Fruit fly (Drosophila melanogaster) whole organism, embryonic: ENCODE measurements around the gene CG6290.

Experiments used
- Bdp1 ChIP-seq: fragments of 200-800 bp; sonication (Bioruptor generic); optimal IDR thresholded peaks from 3 replicates; lab custom pipeline; 2016; ENCODE audit warnings: missing biosample characterization, missing genetic modification characterization
- Blimp-1 ChIP-seq: fragments of 200-800 bp; sonication (Bioruptor generic); optimal IDR thresholded peaks from 3 replicates; lab custom pipeline; 2018; ENCODE audit warnings: missing biosample characterization, missing genetic modification characterization, mild to moderate bottlenecking, moderate library complexity, missing genetic modification reagents
- CG11504 ChIP-seq: fragments of 200-800 bp; sonication (Bioruptor generic); optimal IDR thresholded peaks from 3 replicates; lab custom pipeline; 2019; ENCODE audit warnings: missing biosample characterization, mild to moderate bottlenecking, missing genetic modification characterization, moderate library complexity
- CG11560 ChIP-seq: fragments of 200-800 bp; sonication (Bioruptor generic); IDR thresholded peaks from 3 replicates; pipeline ENCODE4 v1.3.6; 2022; ENCODE audit warnings: missing biosample characterization, missing genetic modification characterization
- CG12769 ChIP-seq: fragments of 200-800 bp; sonication (Bioruptor generic); optimal IDR thresholded peaks from 2 replicates; lab custom pipeline; 2019; ENCODE audit warnings: missing biosample characterization, mild to moderate bottlenecking, missing genetic modification characterization, moderate library complexity
- CG13296 ChIP-seq: fragments of 200-800 bp; sonication (Bioruptor generic); optimal IDR thresholded peaks from 3 replicates; lab custom pipeline; 2018; ENCODE audit warnings: missing biosample characterization, mild to moderate bottlenecking, missing genetic modification characterization
- CG14050 ChIP-seq: fragments of 200-800 bp; sonication (Bioruptor generic); IDR thresholded peaks from 3 replicates; pipeline ENCODE4 v1.3.6; 2022; ENCODE audit warnings: missing biosample characterization, missing genetic modification characterization
- CG14441 ChIP-seq: fragments of 200-800 bp; sonication (Bioruptor generic); IDR thresholded peaks from 2 replicates; pipeline ENCODE4 v1.3.6; 2022; ENCODE audit warnings: missing biosample characterization, missing genetic modification characterization
- CG15514 ChIP-seq: fragments of 200-800 bp; sonication (Bioruptor generic); optimal IDR thresholded peaks from 3 replicates; lab custom pipeline; 2017; ENCODE audit warnings: missing biosample characterization, missing genetic modification characterization, mild to moderate bottlenecking, moderate library complexity, missing genetic modification reagents
- CG16815 ChIP-seq: fragments of 200-800 bp; sonication (Bioruptor generic); optimal IDR thresholded peaks from 3 replicates; lab custom pipeline; 2017; ENCODE audit warnings: missing biosample characterization, mild to moderate bottlenecking, missing genetic modification characterization
- CG18599 ChIP-seq: fragments of 200-800 bp; sonication (Bioruptor generic); optimal IDR thresholded peaks from 3 replicates; lab custom pipeline; 2017; ENCODE audit warnings: missing biosample characterization, missing genetic modification characterization, mild to moderate bottlenecking, moderate library complexity, missing genetic modification reagents
- CG31441 ChIP-seq: fragments of 200-800 bp; sonication (Bioruptor generic); IDR thresholded peaks from 2 replicates; pipeline ENCODE4 v1.3.6; 2022; ENCODE audit warnings: missing biosample characterization, missing genetic modification characterization
- CG34224 ChIP-seq: fragments of 200-800 bp; sonication (Bioruptor generic); IDR thresholded peaks from 3 replicates; pipeline ENCODE4 v1.3.6; 2022; ENCODE audit warnings: missing biosample characterization, missing genetic modification characterization; ENCODE audit not compliant: partially characterized antibody
- CG4424 ChIP-seq: fragments of 200-800 bp; sonication (Bioruptor generic); optimal IDR thresholded peaks from 3 replicates; lab custom pipeline; 2016; ENCODE audit warnings: missing biosample characterization, missing genetic modification characterization
- CG7928 ChIP-seq: fragments of 200-800 bp; sonication (Bioruptor generic); optimal IDR thresholded peaks from 2 replicates; lab custom pipeline; 2017; ENCODE audit warnings: missing biosample characterization, mild to moderate bottlenecking, missing genetic modification characterization
- D19B ChIP-seq: fragments of 200-800 bp; sonication (Bioruptor generic); optimal IDR thresholded peaks from 2 replicates; lab custom pipeline; 2017; ENCODE audit warnings: missing biosample characterization, mild to moderate bottlenecking, missing genetic modification characterization
- Deaf1 ChIP-seq: fragments of 200-800 bp; optimal IDR thresholded peaks from 3 replicates; lab custom pipeline; 2019; ENCODE audit warnings: missing biosample characterization, mild to moderate bottlenecking, missing genetic modification characterization, moderate library complexity
- Dref ChIP-seq: fragments of 200-800 bp; sonication (Bioruptor generic); IDR thresholded peaks from 2 replicates; pipeline ENCODE4 v1.3.6; 2022; ENCODE audit warnings: missing biosample characterization, missing genetic modification characterization
- E2f2 ChIP-seq: fragments of 200-800 bp; sonication (Bioruptor generic); IDR thresholded peaks from 2 replicates; pipeline ENCODE4 v1.3.6; 2022; ENCODE audit warnings: missing biosample characterization, missing genetic modification characterization
- Fer1 ChIP-seq: fragments of 200-800 bp; sonication (Bioruptor generic); optimal IDR thresholded peaks from 2 replicates; lab custom pipeline; 2017; ENCODE audit warnings: missing biosample characterization, mild to moderate bottlenecking, missing genetic modification characterization
- HLH54F ChIP-seq: fragments of 200-800 bp; sonication (Bioruptor generic); optimal IDR thresholded peaks from 3 replicates; lab custom pipeline; 2016; ENCODE audit warnings: missing biosample characterization, missing genetic modification characterization
- Hr51 ChIP-seq, 2 experiments: fragments of 200-800 bp; sonication (Bioruptor generic); optimal IDR thresholded peaks; 2 replicates in 1 of 2; 3 replicates in 1 of 2; lab custom pipeline; 2016 to 2018; ENCODE audit warnings: missing biosample characterization in 2 of 2, missing genetic modification characterization in 2 of 2, mild to moderate bottlenecking in 1 of 2, moderate library complexity in 1 of 2
- Jarid2 ChIP-seq: fragments of 200-800 bp; sonication (Bioruptor generic); optimal IDR thresholded peaks from 3 replicates; lab custom pipeline; 2017; ENCODE audit warnings: mild to moderate bottlenecking, missing biosample characterization, missing genetic modification reagents, missing genetic modification characterization
- MBD-R2 ChIP-seq: fragments of 200-800 bp; sonication (Bioruptor generic); IDR thresholded peaks from 2 replicates; pipeline ENCODE4 v1.3.6; 2022; ENCODE audit warnings: missing biosample characterization, missing genetic modification characterization
- Med ChIP-seq: fragments of 200-800 bp; sonication (Bioruptor generic); peaks from one replicate; lab custom pipeline; 2016; ENCODE audit warnings: missing biosample characterization, missing genetic modification characterization, mild to moderate bottlenecking, inconsistent platforms, moderate library complexity
- Ravus ChIP-seq: fragments of 200-800 bp; sonication (Bioruptor generic); IDR thresholded peaks from 2 replicates; pipeline ENCODE4 v1.3.6; 2022; ENCODE audit warnings: missing biosample characterization, missing genetic modification characterization
- Xbp1 ChIP-seq: fragments of 200-800 bp; sonication (Bioruptor generic); optimal IDR thresholded peaks from 3 replicates; lab custom pipeline; 2016; ENCODE audit warnings: missing biosample characterization, mild to moderate bottlenecking, missing genetic modification characterization
- Xrp1 ChIP-seq: fragments of 200-800 bp; sonication (Bioruptor generic); IDR thresholded peaks from 2 replicates; pipeline ENCODE4 v1.3.6; 2022; ENCODE audit warnings: missing biosample characterization, missing genetic modification characterization
- ac ChIP-seq: fragments of 200-800 bp; sonication (Bioruptor generic); optimal IDR thresholded peaks from 3 replicates; lab custom pipeline; 2017; ENCODE audit warnings: missing biosample characterization, mild to moderate bottlenecking, missing genetic modification characterization
- bsh ChIP-seq, 2 experiments: fragments of 200-800 bp; sonication (Bioruptor generic); optimal IDR thresholded peaks; 2 replicates each; lab custom pipeline; 2017 to 2018; ENCODE audit warnings: mild to moderate bottlenecking in 2 of 2, missing biosample characterization in 2 of 2, missing genetic modification characterization in 2 of 2, moderate library complexity in 1 of 2
- ci ChIP-seq: fragments of 200-800 bp; sonication (Bioruptor generic); IDR thresholded peaks from 3 replicates; pipeline ENCODE4 v1.3.6; 2022; ENCODE audit warnings: missing biosample characterization, missing genetic modification characterization
- croc ChIP-seq: fragments of 200-800 bp; sonication (Bioruptor generic); conservative IDR thresholded peaks from 3 replicates; pipeline ENCODE4 v1.3.6; 2022; ENCODE audit warnings: missing biosample characterization, missing genetic modification characterization
- crol ChIP-seq: fragments of 200-800 bp; sonication (Bioruptor generic); IDR thresholded peaks from 2 replicates; pipeline ENCODE4 v1.3.6; 2022; ENCODE audit warnings: missing biosample characterization, missing genetic modification characterization
- dmrt99B ChIP-seq: fragments of 200-800 bp; sonication (Bioruptor generic); optimal IDR thresholded peaks from 2 replicates; lab custom pipeline; 2018; ENCODE audit warnings: missing biosample characterization, mild to moderate bottlenecking, missing genetic modification characterization, moderate library complexity
- dpn ChIP-seq, 2 experiments: fragments of 200-800 bp; sonication (Bioruptor generic); optimal IDR thresholded peaks; 3 replicates each; lab custom pipeline; 2016; ENCODE audit warnings: missing biosample characterization in 2 of 2, missing genetic modification characterization in 2 of 2
- gem ChIP-seq: fragments of 200-800 bp; sonication (Bioruptor generic); optimal IDR thresholded peaks from 2 replicates; lab custom pipeline; 2019; ENCODE audit warnings: missing biosample characterization, mild to moderate bottlenecking, missing genetic modification characterization, moderate library complexity
- lbe ChIP-seq: fragments of 200-800 bp; sonication (Bioruptor generic); optimal IDR thresholded peaks from 2 replicates; lab custom pipeline; 2016; ENCODE audit warnings: missing biosample characterization, mild to moderate bottlenecking, missing genetic modification characterization
- nmo ChIP-seq: fragments of 200-800 bp; sonication (Bioruptor generic); optimal IDR thresholded peaks from 2 replicates; lab custom pipeline; 2018; ENCODE audit warnings: missing biosample characterization, mild to moderate bottlenecking, missing genetic modification characterization, moderate library complexity
- prd ChIP-seq, 3 experiments: fragments of >200 bp in 2 of 3; fragments of 200-800 bp in 1 of 3; sonication (Bioruptor generic) in 1 of 3; optimal IDR thresholded peaks in 2 of 3; IDR thresholded peaks in 1 of 3; 2 replicates in 2 of 3; 3 replicates in 1 of 3; pipeline versions ENCODE4 v1.3.6 to Lab custom; 2017 to 2022; ENCODE audit warnings: missing biosample characterization in 1 of 3, missing genetic modification characterization in 1 of 3
- psq ChIP-seq: fragments of 200-800 bp; sonication (Bioruptor generic); optimal IDR thresholded peaks from 2 replicates; lab custom pipeline; 2017; ENCODE audit warnings: missing biosample characterization, missing genetic modification characterization
- pzg ChIP-seq: fragments of 200-800 bp; sonication (Bioruptor generic); optimal IDR thresholded peaks from 3 replicates; lab custom pipeline; 2018; ENCODE audit warnings: missing biosample characterization, mild to moderate bottlenecking, missing genetic modification characterization, moderate library complexity
- ranshi ChIP-seq: fragments of 200-800 bp; sonication (Bioruptor generic); IDR thresholded peaks from 2 replicates; pipeline ENCODE4 v1.3.6; 2022; ENCODE audit warnings: missing biosample characterization, missing genetic modification characterization
- scrt ChIP-seq: fragments of 200-800 bp; sonication (Bioruptor generic); optimal IDR thresholded peaks from 2 replicates; lab custom pipeline; 2018; ENCODE audit warnings: missing biosample characterization, mild to moderate bottlenecking, missing genetic modification characterization, moderate library complexity
- sens ChIP-seq: fragments of 200-800 bp; sonication (Bioruptor generic); peaks from one replicate; lab custom pipeline; 2016; ENCODE audit warnings: missing biosample characterization, missing genetic modification characterization
- unc-4 ChIP-seq: fragments of 200-800 bp; sonication (Bioruptor generic); IDR thresholded peaks from 2 replicates; pipeline ENCODE4 v1.3.6; 2022; ENCODE audit warnings: missing biosample characterization, missing genetic modification characterization; ENCODE audit not compliant: partially characterized antibody
- unpg ChIP-seq: fragments of 200-800 bp; sonication (Bioruptor generic); optimal IDR thresholded peaks from 3 replicates; lab custom pipeline; 2018; ENCODE audit warnings: missing biosample characterization, mild to moderate bottlenecking, missing genetic modification characterization, moderate library complexity
- vvl ChIP-seq: fragments of 200-800 bp; sonication (Bioruptor generic); IDR thresholded peaks from 2 replicates; pipeline ENCODE4 v1.3.6; 2022; ENCODE audit warnings: missing biosample characterization, missing genetic modification characterization

CG6290 gene

DNA sequence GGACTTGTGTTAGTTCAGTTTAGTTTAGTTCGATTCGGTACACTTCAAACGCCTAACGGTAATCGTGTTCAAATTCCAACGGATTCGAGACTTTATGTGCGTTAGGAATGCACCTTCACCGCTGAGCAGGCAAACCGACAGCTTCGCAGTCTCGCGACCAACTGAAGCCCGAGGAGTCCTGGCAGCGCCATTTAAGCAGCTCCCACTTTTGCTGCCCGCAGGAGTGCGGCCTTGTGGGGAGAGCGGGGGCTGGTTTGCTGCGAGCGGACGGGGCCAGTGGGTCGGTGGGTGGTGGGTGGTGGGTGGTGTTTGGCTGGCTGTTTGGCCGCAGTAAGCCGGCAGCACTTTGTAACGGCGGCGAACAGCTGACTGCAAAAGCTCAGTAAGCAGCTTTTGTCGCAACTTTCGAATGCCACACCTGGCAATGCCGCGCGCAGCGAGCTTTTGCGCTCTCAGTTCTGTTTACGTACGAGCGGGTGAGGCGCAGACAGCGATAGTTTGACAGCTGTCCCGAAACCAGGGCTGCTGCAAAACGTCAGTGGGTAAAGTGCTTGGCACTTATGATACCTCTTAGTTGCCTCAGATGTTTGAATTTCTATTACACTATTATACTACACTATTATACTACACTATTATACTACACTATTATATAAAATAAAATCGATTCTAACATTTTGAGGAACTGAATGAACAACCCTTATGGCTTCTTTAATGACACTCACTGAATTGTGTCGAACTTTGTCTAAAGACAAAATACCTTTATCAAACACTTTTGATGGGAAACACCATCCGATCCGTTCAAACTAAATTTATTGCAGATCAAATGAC, 42.2 kb downstream of the CG6290 start, which contains the start of gene CG32547 (continued):
- TF ChIP-seq croc (GFP tag; lab: Robert Waterston, UW) (no peak), CG13296 (GFP tag; lab: Kevin White, UChicago) (no peak), CG11560 (tag; lab: Robert Waterston, UW) (no peak), CG34224 (GFP tag; lab: Robert Waterston, UW) (peak; percentile 51; the same call in 2 of the 3 replicates), Bdp1 (GFP tag; lab: Kevin White, UChicago) (no peak), scrt (GFP tag; lab: Kevin White, UChicago) (peak; percentile 36), gem (peak; percentile 34), CG11504 (tag; lab: Kevin White, UChicago) (peak; percentile 21), Deaf1 (tag; lab: Kevin White, UChicago) (peak; percentile 66), CG14050 (GFP tag; lab: Robert Waterston, UW) (no peak), ac (GFP tag; lab: Kevin White, UChicago) (no peak), D19B (GFP tag; lab: Kevin White, UChicago) (peak; percentile 96), dmrt99B (peak; percentile 26), bsh (GFP tag; optimal IDR thresholded peaks at IDR 0.05; lab: Kevin White, UChicago) (peak in 1 of 2 experiments; percentile 9), Med (GFP tag; lab: Kevin White, UChicago) (peak; percentile 58), Blimp-1 (GFP tag; lab: Kevin White, UChicago) (peak; percentile 5), ci (GFP tag; lab: Robert Waterston, UW) (0 out of 3 replicates have a peak, but pooled peaks have one; percentile 34), HLH54F (GFP tag; lab: Kevin White, UChicago) (no peak), Xbp1 (GFP tag; lab: Kevin White, UChicago) (peak; percentile 18), Fer1 (peak; percentile 51), E2f2 (peak; percentile 40; the same call in 1 of the 2 replicates), prd (optimal IDR thresholded peaks at IDR 0.05; lab: Kevin White, UChicago) (no peak), prd (GFP tag; IDR thresholded peaks at IDR 0.05; lab: Robert Waterston, UW) (peak; percentile 17; the same call in 1 of the 3 replicates), CG16815 (GFP tag; lab: Kevin White, UChicago) (no peak), CG18599 (GFP tag; lab: Kevin White, UChicago) (peak; percentile 11), Jarid2 (GFP tag; lab: Kevin White, UChicago) (peak; percentile 11), CG31441 (GFP tag; lab: Robert Waterston, UW) (peak; percentile 16; the same call in 1 of the 2 replicates), CG15514 (GFP tag; lab: Kevin White, UChicago) (peak; percentile 30), Xrp1 (GFP tag; lab: Robert Waterston, UW) (peak; percentile 36; the same call in 1 of the 2 replicates), ranshi (GFP tag; lab: Robert Waterston, UW) (no peak), CG12769 (tag; lab: Kevin White, UChicago) (peak; percentile 29), unc-4 (peak; percentile 33; the same call in 1 of the 2 replicates), MBD-R2 (peak; percentile 40), CG14441 (GFP tag; lab: Robert Waterston, UW) (0 out of 2 replicates have a peak, but pooled peaks have one; percentile 26), unpg (GFP tag; lab: Kevin White, UChicago) (peak; percentile 1), Dref (peak; percentile 17; the same call in 1 of the 2 replicates), sens (peak; percentile 73), pzg (GFP tag; lab: Kevin White, UChicago) (peak; percentile 41), Ravus (GFP tag; lab: Robert Waterston, UW) (no peak), psq (GFP tag; lab: Kevin White, UChicago) (peak; percentile 84), lbe (peak; percentile 4), vvl (GFP tag; lab: Robert Waterston, UW) (peak; percentile 56), Hr51 (GFP tag; optimal IDR thresholded peaks at IDR 0.05; lab: Kevin White, UChicago) (peak in 1 of 2 experiments; percentile 17), CG4424 (peak; percentile 21), crol (GFP tag; lab: Robert Waterston, UW) (peak; percentile 67), dpn (GFP tag; optimal IDR thresholded peaks at IDR 0.05; lab: Kevin White, UChicago) (peak in 1 of 2 experiments; percentile 10), CG7928 (GFP tag; lab: Kevin White, UChicago) (peak; percentile 90), nmo (GFP tag; lab: Kevin White, UChicago) (peak; percentile 6)
